Fruit fly (Drosophila melanogaster): ENCODE data around the gene CG8219.

The CG8219 gene

dm6 chr3L:6218517-6219155 lies 18.4 kb downstream of the CG8219 start (continued):
- TF ChIP-seq amos (GFP tag; IDR thresholded peaks at IDR 0.05; ENCODE audit: partially characterized antibody), result no peak
- no peak for TF ChIP-seq zfh2 (GFP tag; optimal IDR thresholded peaks at IDR 0.05)
- TF ChIP-seq hb (GFP tag; IDR thresholded peaks at IDR 0.05; ENCODE audit: partially characterized antibody), result no peak
- peak; percentile 68 for TF ChIP-seq nom (GFP tag; optimal IDR thresholded peaks at IDR 0.05)
- TF ChIP-seq TFAM (GFP tag; optimal IDR thresholded peaks at IDR 0.05), result no peak
- TF ChIP-seq CG31388 (GFP tag; optimal IDR thresholded peaks at IDR 0.05), result no peak
- no peak for TF ChIP-seq CG12942 (GFP tag; optimal IDR thresholded peaks at IDR 0.05)
- TF ChIP-seq CG34422 (GFP tag; IDR thresholded peaks at IDR 0.05), result peak; percentile 95; the same call in 2 of the 3 replicates
- TF ChIP-seq CG34376 (GFP tag; optimal IDR thresholded peaks at IDR 0.05), result no peak
- TF ChIP-seq CG3838 (GFP tag; optimal IDR thresholded peaks at IDR 0.05), result no peak
- TF ChIP-seq BEAF-32 (GFP tag; optimal IDR thresholded peaks at IDR 0.05), result no peak
- no peak for TF ChIP-seq CG1792 (GFP tag; optimal IDR thresholded peaks at IDR 0.05)
- no peak for TF ChIP-seq CG17802 (tag; optimal IDR thresholded peaks at IDR 0.05)
- TF ChIP-seq CG12104 (GFP tag; optimal IDR thresholded peaks at IDR 0.05), result no peak
- no peak for TF ChIP-seq Dek (tag; optimal IDR thresholded peaks at IDR 0.05)
- no peak for TF ChIP-seq tio (GFP tag; optimal IDR thresholded peaks at IDR 0.05)
- no peak for TF ChIP-seq CG7357 (GFP tag; IDR thresholded peaks at IDR 0.05)
- TF ChIP-seq Oli (tag; optimal IDR thresholded peaks at IDR 0.05), result no peak
- no peak for TF ChIP-seq prd (optimal IDR thresholded peaks at IDR 0.05)
- TF ChIP-seq prd (GFP tag; IDR thresholded peaks at IDR 0.05), result no peak
- no peak for TF ChIP-seq CG3847 (GFP tag; IDR thresholded peaks at IDR 0.05)
- no peak for TF ChIP-seq Doc2 (GFP tag; IDR thresholded peaks at IDR 0.05)
- TF ChIP-seq CG34224 (GFP tag; IDR thresholded peaks at IDR 0.05; ENCODE audit: partially characterized antibody), result peak; percentile 56; the same call in 1 of the 3 replicates
- TF ChIP-seq dm (GFP tag; optimal IDR thresholded peaks at IDR 0.05), result no peak
- TF ChIP-seq CG31441 (GFP tag; IDR thresholded peaks at IDR 0.05), result no peak
- TF ChIP-seq CG18262 (tag; optimal IDR thresholded peaks at IDR 0.05), result no peak
- TF ChIP-seq YL-1 (GFP tag; optimal IDR thresholded peaks at IDR 0.05), result no peak
- TF ChIP-seq salm (tag; optimal IDR thresholded peaks at IDR 0.05), result no peak
- no peak for TF ChIP-seq CG3726 (GFP tag; IDR thresholded peaks at IDR 0.05)
- no peak for TF ChIP-seq Six4 (GFP tag; optimal IDR thresholded peaks at IDR 0.05)
- TF ChIP-seq CG9817 (tag; optimal IDR thresholded peaks at IDR 0.05), result no peak
- peak; percentile 7 for TF ChIP-seq cg (GFP tag; optimal IDR thresholded peaks at IDR 0.05)
- no peak for TF ChIP-seq CG1602 (GFP tag; optimal IDR thresholded peaks at IDR 0.05)
- TF ChIP-seq H15 (GFP tag; IDR thresholded peaks at IDR 0.05), result no peak
- TF ChIP-seq CG8281 (tag; optimal IDR thresholded peaks at IDR 0.05), result no peak
- TF ChIP-seq CG15601 (tag; optimal IDR thresholded peaks at IDR 0.05), result no peak
- no peak for TF ChIP-seq CG1832 (GFP tag; optimal IDR thresholded peaks at IDR 0.05)
- TF ChIP-seq Hr3 (GFP tag; optimal IDR thresholded peaks at IDR 0.05), result no peak
- TF ChIP-seq slbo (GFP tag; IDR thresholded peaks at IDR 0.05), result no peak
- no peak for TF ChIP-seq CG4820 (GFP tag; optimal IDR thresholded peaks at IDR 0.05)
- peak; percentile 11 for TF ChIP-seq CG6254 (GFP tag; optimal IDR thresholded peaks at IDR 0.05)
- TF ChIP-seq CG17568 (GFP tag; optimal IDR thresholded peaks at IDR 0.05), result peak; percentile 58
- no peak for TF ChIP-seq ftz-f1 (GFP tag; optimal IDR thresholded peaks at IDR 0.05)
- TF ChIP-seq CG32772 (GFP tag; IDR thresholded peaks at IDR 0.05), result no peak
- no peak for TF ChIP-seq ap (GFP tag; IDR thresholded peaks at IDR 0.05)
- peak; percentile 31 for TF ChIP-seq MTF-1 (GFP tag; optimal IDR thresholded peaks at IDR 0.05; ENCODE audit: borderline replicate concordance)
- no peak for TF ChIP-seq lmd (GFP tag; IDR thresholded peaks at IDR 0.05)
- TF ChIP-seq grn (GFP tag; optimal IDR thresholded peaks at IDR 0.05), result no peak
- no peak for TF ChIP-seq pho (GFP tag; optimal IDR thresholded peaks at IDR 0.05)
- peak; percentile 24; the same call in 1 of the 2 replicates for TF ChIP-seq onecut (GFP tag; IDR thresholded peaks at IDR 0.05)
- TF ChIP-seq CG15696 (tag; optimal IDR thresholded peaks at IDR 0.05), result no peak
